Worm (Caenorhabditis elegans) whole organism, L3 larva: ENCODE measurements around the gene C06H5.8.
A peak's percentile ranks its signal among the peaks of the same experiment; 100 is the strongest.

Experiments used
- R02D3.7 ChIP-seq: fragments of 150-350 bp; optimal IDR thresholded peaks from 2 replicates; lab custom pipeline; 2014; ENCODE audit warnings: missing biosample characterization, missing genetic modification characterization
- ZK546.5 ChIP-seq: sonication (generic microtip); optimal IDR thresholded peaks from 2 replicates; lab custom pipeline; 2017; ENCODE audit warnings: missing biosample characterization, missing genetic modification characterization
- aly-2 ChIP-seq: fragments of 150-350 bp; optimal IDR thresholded peaks from 2 replicates; lab custom pipeline; 2014; ENCODE audit warnings: missing biosample characterization, missing genetic modification characterization
- ama-1 ChIP-seq: fragments of 150-350 bp; optimal IDR thresholded peaks from 2 replicates; lab custom pipeline; 2018
- ceh-28 ChIP-seq: fragments of 150-350 bp; optimal IDR thresholded peaks from 2 replicates; lab custom pipeline; 2014; ENCODE audit warnings: missing biosample characterization, missing genetic modification reagents, missing genetic modification characterization
- ceh-82 ChIP-seq: fragments of 150-350 bp; optimal IDR thresholded peaks from 2 replicates; lab custom pipeline; 2014; ENCODE audit warnings: missing biosample characterization, missing genetic modification characterization
- ceh-9 ChIP-seq: sonication (generic microtip); optimal IDR thresholded peaks from 2 replicates; lab custom pipeline; 2018; ENCODE audit warnings: missing biosample characterization, missing genetic modification characterization
- daf-12 ChIP-seq: fragments of 150-350 bp; optimal IDR thresholded peaks from 2 replicates; lab custom pipeline; 2014; ENCODE audit warnings: missing biosample characterization, missing genetic modification reagents, missing genetic modification characterization
- egl-27 ChIP-seq: sonication (generic microtip); optimal IDR thresholded peaks from 4 replicates; lab custom pipeline; 2017; ENCODE audit warnings: missing biosample characterization, missing genetic modification reagents, missing genetic modification characterization
- egl-5 ChIP-seq: fragments of 150-350 bp; optimal IDR thresholded peaks from 2 replicates; lab custom pipeline; 2017; ENCODE audit warnings: missing biosample characterization, missing genetic modification reagents, missing genetic modification characterization, inconsistent platforms
- elt-1 ChIP-seq: fragments of 150-350 bp; optimal IDR thresholded peaks from 2 replicates; lab custom pipeline; 2014; ENCODE audit warnings: missing biosample characterization, missing genetic modification characterization
- elt-2 ChIP-seq: sonication (generic microtip); optimal IDR thresholded peaks from 2 replicates; lab custom pipeline; 2016; ENCODE audit warnings: missing genetic modification reagents, mild to moderate bottlenecking, missing genetic modification characterization, missing compliant biosample characterization
- elt-3 ChIP-seq, 3 experiments: fragments of 150-350 bp in 1 of 3; sonication (generic microtip) in 2 of 3; optimal IDR thresholded peaks; 2 replicates in 2 of 3; 4 replicates in 1 of 3; lab custom pipeline; 2014 to 2017; ENCODE audit warnings: missing biosample characterization in 3 of 3, missing genetic modification characterization in 3 of 3
- eor-1 ChIP-seq, 2 experiments: fragments of 150-350 bp; optimal IDR thresholded peaks; 2 replicates each; lab custom pipeline; 2014 to 2018; ENCODE audit warnings: missing biosample characterization in 2 of 2, missing genetic modification characterization in 2 of 2
- fkh-2 ChIP-seq: fragments of 150-350 bp; optimal IDR thresholded peaks from 2 replicates; lab custom pipeline; 2014; ENCODE audit warnings: missing biosample characterization, missing genetic modification reagents, missing genetic modification characterization
- fos-1 ChIP-seq: fragments of 150-350 bp; optimal IDR thresholded peaks from 2 replicates; lab custom pipeline; 2014; ENCODE audit warnings: missing biosample characterization, missing genetic modification characterization
- hmg-11 ChIP-seq: sonication (generic microtip); optimal IDR thresholded peaks from 2 replicates; lab custom pipeline; 2016; ENCODE audit warnings: missing genetic modification characterization, missing compliant biosample characterization
- jun-1 ChIP-seq: fragments of 150-350 bp; optimal IDR thresholded peaks from 2 replicates; lab custom pipeline; 2014; ENCODE audit warnings: missing biosample characterization, missing genetic modification reagents, missing genetic modification characterization
- lin-15B ChIP-seq: fragments of 150-350 bp; optimal IDR thresholded peaks from 2 replicates; lab custom pipeline; 2014; ENCODE audit warnings: missing biosample characterization, missing genetic modification characterization
- lin-39 ChIP-seq: fragments of 150-350 bp; optimal IDR thresholded peaks from 2 replicates; lab custom pipeline; 2018; ENCODE audit warnings: missing biosample characterization, missing genetic modification reagents, missing genetic modification characterization
- lsy-12 ChIP-seq: sonication (generic microtip); optimal IDR thresholded peaks from 2 replicates; lab custom pipeline; 2016; ENCODE audit warnings: mild to moderate bottlenecking, missing genetic modification characterization, missing compliant biosample characterization
- mdl-1 ChIP-seq: fragments of 150-350 bp; optimal IDR thresholded peaks from 2 replicates; lab custom pipeline; 2014; ENCODE audit warnings: missing biosample characterization, missing genetic modification characterization
- nfya-1 ChIP-seq: sonication (generic microtip); optimal IDR thresholded peaks from 2 replicates; lab custom pipeline; 2017; ENCODE audit warnings: missing genetic modification characterization, mild to moderate bottlenecking, missing compliant biosample characterization, antibody characterized with exemption, moderate library complexity; ENCODE audit not compliant: insufficient read depth
- nhr-11 ChIP-seq: fragments of 150-350 bp; optimal IDR thresholded peaks from 2 replicates; lab custom pipeline; 2014; ENCODE audit warnings: missing biosample characterization, missing genetic modification characterization
- nhr-12 ChIP-seq: fragments of 150-350 bp; optimal IDR thresholded peaks from 2 replicates; lab custom pipeline; 2014; ENCODE audit warnings: missing biosample characterization, missing genetic modification characterization
- nhr-23 ChIP-seq: fragments of 150-350 bp; optimal IDR thresholded peaks from 2 replicates; lab custom pipeline; 2014; ENCODE audit warnings: missing biosample characterization, missing genetic modification reagents, missing genetic modification characterization
- nhr-237 ChIP-seq: fragments of 150-350 bp; optimal IDR thresholded peaks from 2 replicates; lab custom pipeline; 2014; ENCODE audit warnings: missing biosample characterization, missing genetic modification characterization
- nhr-25 ChIP-seq: sonication (generic microtip); optimal IDR thresholded peaks from 2 replicates; lab custom pipeline; 2017; ENCODE audit warnings: missing biosample characterization, missing genetic modification characterization
- nhr-28 ChIP-seq: fragments of 150-350 bp; optimal IDR thresholded peaks from 2 replicates; lab custom pipeline; 2014; ENCODE audit warnings: missing biosample characterization, missing genetic modification characterization
- nhr-43 ChIP-seq: sonication (generic microtip); optimal IDR thresholded peaks from 2 replicates; lab custom pipeline; 2016; ENCODE audit warnings: mild to moderate bottlenecking, missing genetic modification characterization, missing compliant biosample characterization; ENCODE audit not compliant: poor library complexity, severe bottlenecking
- nhr-76 ChIP-seq: fragments of 150-350 bp; sonication (generic microtip); optimal IDR thresholded peaks from 5 replicates; lab custom pipeline; 2014; ENCODE audit warnings: missing biosample characterization, missing genetic modification characterization
- nhr-77 ChIP-seq: fragments of 150-350 bp; optimal IDR thresholded peaks from 2 replicates; lab custom pipeline; 2014; ENCODE audit warnings: missing biosample characterization, missing genetic modification characterization
- pha-4 ChIP-seq: fragments of 150-350 bp; optimal IDR thresholded peaks from 2 replicates; lab custom pipeline; 2014; ENCODE audit warnings: missing biosample characterization, missing genetic modification reagents, missing genetic modification characterization
- pqm-1 ChIP-seq: fragments of 150-350 bp; optimal IDR thresholded peaks from 2 replicates; lab custom pipeline; 2017; ENCODE audit warnings: missing biosample characterization, missing genetic modification characterization, inconsistent platforms
- sea-2 ChIP-seq: fragments of 150-350 bp; sonication (generic microtip); optimal IDR thresholded peaks from 4 replicates; lab custom pipeline; 2014; ENCODE audit warnings: missing biosample characterization, missing genetic modification reagents, missing genetic modification characterization
- snpc-4 ChIP-seq: fragments of 150-350 bp; optimal IDR thresholded peaks from 2 replicates; lab custom pipeline; 2014; ENCODE audit warnings: missing biosample characterization, missing genetic modification characterization
- tbx-2 ChIP-seq: sonication (generic microtip); optimal IDR thresholded peaks from 2 replicates; lab custom pipeline; 2016; ENCODE audit warnings: mild to moderate bottlenecking, missing genetic modification characterization, missing compliant biosample characterization
- unc-39 ChIP-seq: sonication (generic microtip); optimal IDR thresholded peaks from 4 replicates; lab custom pipeline; 2017; ENCODE audit warnings: missing biosample characterization, missing genetic modification characterization
- unc-62 ChIP-seq: fragments of 150-350 bp; sonication (generic microtip); optimal IDR thresholded peaks from 4 replicates; lab custom pipeline; 2014; ENCODE audit warnings: missing biosample characterization, missing genetic modification reagents, missing genetic modification characterization
- zag-1 ChIP-seq: fragments of 150-350 bp; optimal IDR thresholded peaks from 2 replicates; lab custom pipeline; 2014; ENCODE audit warnings: missing biosample characterization, missing genetic modification characterization
- ztf-11 ChIP-seq: fragments of 150-350 bp; optimal IDR thresholded peaks from 2 replicates; lab custom pipeline; 2014; ENCODE audit warnings: missing biosample characterization, missing genetic modification characterization
- ztf-4 ChIP-seq: fragments of 150-350 bp; optimal IDR thresholded peaks from 2 replicates; lab custom pipeline; 2014; ENCODE audit warnings: missing biosample characterization, missing genetic modification characterization

C06H5.8 gene

DNA sequence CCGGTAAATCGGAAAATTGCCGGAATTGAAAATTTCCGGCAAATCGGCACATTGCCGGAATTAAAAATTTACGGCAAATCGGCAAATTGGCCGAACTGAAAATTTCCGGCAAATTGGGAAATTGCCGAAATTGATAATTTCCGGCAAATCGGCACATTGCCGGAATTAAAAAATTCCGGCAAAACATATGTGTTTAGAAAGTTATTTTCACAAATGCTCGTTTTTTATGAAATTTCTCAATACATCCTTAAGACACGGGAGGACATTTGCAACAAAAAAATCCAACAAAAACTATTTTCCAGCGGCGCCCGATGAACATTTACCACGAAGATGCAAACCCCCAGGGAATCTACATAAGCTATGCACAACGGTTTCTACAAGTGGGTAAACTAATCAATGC is at the start of gene C06H5.8:
Gene C06H5.8 (plus strand): TSS at position 301 of the 400 bp plus-strand sequence.
- TF ChIP-seq zag-1 (tag; lab: Kevin White, UChicago): no peak
- no peak for TF ChIP-seq pqm-1 (tag; lab: Kevin White, UChicago)
- TF ChIP-seq ZK546.5: no peak
- TF ChIP-seq daf-12 (tag; lab: Kevin White, UChicago): no peak
- no peak for TF ChIP-seq nhr-28 (tag; lab: Kevin White, UChicago)
- no peak for TF ChIP-seq lsy-12
- TF ChIP-seq ceh-28 (tag; lab: Kevin White, UChicago): no peak
- TF ChIP-seq mdl-1 (tag; lab: Kevin White, UChicago): no peak

DNA sequence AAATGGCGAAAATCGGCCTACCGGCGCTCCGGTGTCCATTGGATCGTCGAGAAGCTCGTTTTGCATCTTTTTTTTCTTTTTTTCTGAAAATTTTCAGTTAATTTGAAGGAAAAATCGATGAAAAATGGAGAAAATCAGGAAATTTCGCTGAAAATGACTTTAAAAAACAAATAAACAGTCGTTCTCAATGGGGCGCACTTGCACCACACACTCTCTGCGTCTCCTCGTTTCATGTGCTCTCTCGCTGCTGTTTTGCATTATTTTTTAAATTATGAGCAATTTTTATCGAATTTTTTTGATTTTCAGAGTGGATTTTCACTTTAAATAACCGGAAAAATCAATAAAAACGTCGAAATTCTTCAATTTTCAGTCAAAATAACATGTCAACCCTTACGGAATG is 48.3 kb upstream of the C06H5.8 start, which contains the start of gene csn-1:
Gene csn-1 (minus strand): TSS at position 83 of the 400 bp plus-strand sequence.
- TF ChIP-seq aly-2 (tag; lab: Kevin White, UChicago): no peak
- TF ChIP-seq snpc-4 (tag; lab: Kevin White, UChicago): peak; percentile 31
- peak; percentile 7 for TF ChIP-seq hmg-11 (tag; lab: Kevin White, UChicago)
- no peak for TF ChIP-seq pqm-1 (tag; lab: Kevin White, UChicago)
- TF ChIP-seq ZK546.5: no peak
- TF ChIP-seq nhr-43: no peak
- TF ChIP-seq pha-4 (tag; lab: Kevin White, UChicago): peak; percentile 45
- TF ChIP-seq lin-15B: peak; percentile 52
- TF ChIP-seq, all 47 proteins: peak for 4

DNA sequence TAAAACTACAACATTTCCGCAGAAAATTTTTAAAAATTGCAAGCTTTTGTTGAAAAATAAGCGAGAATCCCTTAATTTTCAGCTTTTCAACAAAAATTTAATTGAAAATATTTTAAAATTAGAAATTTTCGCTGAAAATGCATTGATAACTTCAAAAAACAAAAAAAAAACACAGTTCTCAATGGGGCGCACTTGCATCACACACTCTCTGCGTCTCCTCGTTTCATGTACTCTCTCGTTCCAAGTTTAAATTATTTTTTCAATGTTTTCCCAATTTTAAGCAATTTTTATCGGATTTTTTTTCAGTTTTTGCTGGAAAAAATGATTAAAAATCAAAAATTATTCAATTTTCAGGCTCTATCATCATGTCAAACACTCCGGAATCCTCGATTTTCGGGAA is 47.8 kb upstream of the C06H5.8 start, which contains the start of gene phf-14:
Gene phf-14 (plus strand): TSS at position 345 of the 400 bp plus-strand sequence.
- no peak for TF ChIP-seq nhr-76 (tag; lab: Kevin White, UChicago)
- TF ChIP-seq ama-1 (lab: Kevin White, UChicago): no peak
- TF ChIP-seq lin-39: no peak
- no peak for TF ChIP-seq ztf-11 (tag; lab: Kevin White, UChicago)
- TF ChIP-seq pqm-1 (tag; lab: Kevin White, UChicago): peak; percentile 14
- no peak for TF ChIP-seq fkh-2 (tag; lab: Kevin White, UChicago)
- TF ChIP-seq sea-2 (GFP tag; lab: Kevin White, UChicago): no peak
- TF ChIP-seq ZK546.5: no peak
- no peak for TF ChIP-seq zag-1 (tag; lab: Kevin White, UChicago)
- no peak for TF ChIP-seq unc-39 (tag; lab: Kevin White, UChicago)
- no peak for TF ChIP-seq nhr-11 (tag; lab: Kevin White, UChicago)
- peak; percentile 55 for TF ChIP-seq nhr-23 (tag; lab: Kevin White, UChicago)
- no peak for TF ChIP-seq ceh-9 (tag; lab: Kevin White, UChicago)
- TF ChIP-seq fos-1 (tag; lab: Kevin White, UChicago): no peak
- peak; percentile 50 for TF ChIP-seq nfya-1 (tag; lab: Kevin White, UChicago)
- no peak for TF ChIP-seq egl-27 (tag; lab: Kevin White, UChicago)
- TF ChIP-seq ceh-82: peak; percentile 22
- TF ChIP-seq pha-4 (tag; lab: Kevin White, UChicago): peak; percentile 73
- TF ChIP-seq nhr-25 (tag; lab: Kevin White, UChicago): peak; percentile 1
- no peak for TF ChIP-seq elt-1
- TF ChIP-seq egl-5: no peak
- no peak for TF ChIP-seq nhr-237 (tag; lab: Kevin White, UChicago)
- TF ChIP-seq ceh-28 (tag; lab: Kevin White, UChicago): no peak
- TF ChIP-seq eor-1 (tag; optimal IDR thresholded peaks at IDR 0.05; lab: Kevin White, UChicago): no peak
- TF ChIP-seq R02D3.7: no peak
- peak; percentile 8 for TF ChIP-seq elt-2
- TF ChIP-seq aly-2 (tag; lab: Kevin White, UChicago): no peak
- TF ChIP-seq hmg-11 (tag; lab: Kevin White, UChicago): no peak
- no peak for TF ChIP-seq nhr-43
- peak; percentile 80 for TF ChIP-seq lin-15B
- TF ChIP-seq elt-3 (tag; optimal IDR thresholded peaks at IDR 0.05; lab: Kevin White, UChicago): no peak
- no peak for TF ChIP-seq jun-1 (tag; lab: Kevin White, UChicago)
- TF ChIP-seq snpc-4 (tag; lab: Kevin White, UChicago): peak; percentile 43
- TF ChIP-seq unc-62 (GFP tag; lab: Kevin White, UChicago): no peak
- no peak for TF ChIP-seq ztf-4 (tag; lab: Kevin White, UChicago)
- TF ChIP-seq nhr-12 (tag; lab: Kevin White, UChicago): no peak
- no peak for TF ChIP-seq tbx-2 (tag; lab: Kevin White, UChicago)
- no peak for TF ChIP-seq nhr-77
